Worm (Caenorhabditis elegans) whole organism, late embryonic: ENCODE results near the gene H10E21.5.

Experiments used
- C38D4.7 ChIP-seq: fragments of 200-800 bp; sonication (Bioruptor generic); optimal IDR thresholded peaks from 2 replicates; lab custom pipeline; 2018; ENCODE audit warnings: mild to moderate bottlenecking, missing genetic modification characterization, moderate library complexity, missing compliant biosample characterization
- F13H6.1 ChIP-seq: sonication (generic microtip); optimal IDR thresholded peaks from 2 replicates; lab custom pipeline; 2016; ENCODE audit warnings: missing genetic modification characterization, missing compliant biosample characterization
- K02D7.2 ChIP-seq: sonication (generic microtip); optimal IDR thresholded peaks from 2 replicates; lab custom pipeline; 2017; ENCODE audit warnings: mild to moderate bottlenecking, missing genetic modification characterization, missing compliant biosample characterization
- K09A11.1 ChIP-seq: sonication (generic microtip); optimal IDR thresholded peaks from 2 replicates; lab custom pipeline; 2017; ENCODE audit warnings: antibody characterized with exemption, mild to moderate bottlenecking, missing genetic modification characterization, missing compliant biosample characterization; ENCODE audit not compliant: insufficient read depth
- T23F11.4 ChIP-seq: fragments of 200-800 bp; sonication (Bioruptor generic); optimal IDR thresholded peaks from 2 replicates; lab custom pipeline; 2018; ENCODE audit warnings: mild to moderate bottlenecking, missing genetic modification characterization, missing compliant biosample characterization
- Y22D7AL.16 ChIP-seq: sonication (generic microtip); optimal IDR thresholded peaks from 2 replicates; lab custom pipeline; 2016; ENCODE audit warnings: missing genetic modification characterization, missing compliant biosample characterization
- ahr-1 ChIP-seq: sonication (generic microtip); optimal IDR thresholded peaks from 2 replicates; lab custom pipeline; 2016; ENCODE audit warnings: missing genetic modification characterization, missing compliant biosample characterization
- ama-1 ChIP-seq: fragments of 150-350 bp; optimal IDR thresholded peaks from 2 replicates; lab custom pipeline; 2014
- ceh-18 ChIP-seq: sonication (generic microtip); optimal IDR thresholded peaks from 2 replicates; lab custom pipeline; 2016; ENCODE audit warnings: missing genetic modification characterization, missing compliant biosample characterization
- ceh-19 ChIP-seq: fragments of 200-800 bp; sonication (Bioruptor generic); optimal IDR thresholded peaks from 2 replicates; lab custom pipeline; 2018; ENCODE audit warnings: mild to moderate bottlenecking, missing genetic modification characterization, missing compliant biosample characterization
- ceh-30 ChIP-seq: fragments of 150-350 bp; optimal IDR thresholded peaks from 2 replicates; lab custom pipeline; 2014; ENCODE audit warnings: missing biosample characterization, missing genetic modification characterization
- ceh-31 ChIP-seq: sonication (generic microtip); optimal IDR thresholded peaks from 2 replicates; lab custom pipeline; 2016; ENCODE audit warnings: missing genetic modification characterization, missing compliant biosample characterization
- ceh-34 ChIP-seq: sonication (generic microtip); optimal IDR thresholded peaks from 2 replicates; lab custom pipeline; 2016; ENCODE audit warnings: mild to moderate bottlenecking, missing genetic modification characterization, missing compliant biosample characterization
- ceh-48 ChIP-seq: sonication (generic microtip); optimal IDR thresholded peaks from 2 replicates; lab custom pipeline; 2016; ENCODE audit warnings: missing genetic modification characterization, inconsistent platforms, missing compliant biosample characterization
- ceh-6 ChIP-seq: fragments of 200-800 bp; sonication (Bioruptor generic); optimal IDR thresholded peaks from 2 replicates; lab custom pipeline; 2018; ENCODE audit warnings: mild to moderate bottlenecking, missing genetic modification characterization, missing compliant biosample characterization
- ceh-9 ChIP-seq: sonication (generic microtip); optimal IDR thresholded peaks from 2 replicates; lab custom pipeline; 2016; ENCODE audit warnings: mild to moderate bottlenecking, missing genetic modification characterization, inconsistent platforms, missing compliant biosample characterization
- che-1 ChIP-seq: sonication (generic microtip); optimal IDR thresholded peaks from 2 replicates; lab custom pipeline; 2016; ENCODE audit warnings: mild to moderate bottlenecking, missing genetic modification characterization, missing compliant biosample characterization
- dve-1 ChIP-seq: sonication (generic microtip); optimal IDR thresholded peaks from 2 replicates; lab custom pipeline; 2017; ENCODE audit warnings: antibody characterized with exemption, mild to moderate bottlenecking, missing genetic modification characterization, missing compliant biosample characterization
- elt-2 ChIP-seq: sonication (generic microtip); optimal IDR thresholded peaks from 2 replicates; lab custom pipeline; 2016; ENCODE audit warnings: missing genetic modification reagents, missing genetic modification characterization, missing compliant biosample characterization
- elt-4 ChIP-seq: sonication (generic microtip); optimal IDR thresholded peaks from 2 replicates; lab custom pipeline; 2016; ENCODE audit warnings: missing genetic modification characterization, missing compliant biosample characterization
- eyg-1 ChIP-seq: sonication (generic microtip); optimal IDR thresholded peaks from 2 replicates; lab custom pipeline; 2016; ENCODE audit warnings: missing genotype, missing genetic modification characterization, missing compliant biosample characterization
- fax-1 ChIP-seq: sonication (generic microtip); optimal IDR thresholded peaks from 2 replicates; lab custom pipeline; 2016; ENCODE audit warnings: missing genotype, missing genetic modification characterization, missing compliant biosample characterization
- fkh-10 ChIP-seq: fragments of 150-350 bp; optimal IDR thresholded peaks from 2 replicates; lab custom pipeline; 2014; ENCODE audit warnings: missing biosample characterization, missing genetic modification reagents, missing genetic modification characterization
- hlh-13 ChIP-seq: fragments of 200-800 bp; sonication (Bioruptor generic); optimal IDR thresholded peaks from 2 replicates; lab custom pipeline; 2018; ENCODE audit warnings: mild to moderate bottlenecking, missing genetic modification characterization, missing compliant biosample characterization
- hlh-15 ChIP-seq: sonication (generic microtip); optimal IDR thresholded peaks from 2 replicates; lab custom pipeline; 2016; ENCODE audit warnings: missing genetic modification characterization, missing compliant biosample characterization
- hlh-30 ChIP-seq: sonication (generic microtip); optimal IDR thresholded peaks from 2 replicates; lab custom pipeline; 2017; ENCODE audit warnings: antibody characterized with exemption, missing genetic modification characterization, missing compliant biosample characterization; ENCODE audit not compliant: insufficient read depth
- hlh-8 ChIP-seq: sonication (generic microtip); optimal IDR thresholded peaks from 2 replicates; lab custom pipeline; 2016; ENCODE audit warnings: missing genotype, missing genetic modification characterization, missing compliant biosample characterization
- lim-6 ChIP-seq: sonication (generic microtip); optimal IDR thresholded peaks from 2 replicates; lab custom pipeline; 2016; ENCODE audit warnings: missing genetic modification characterization, missing compliant biosample characterization
- mec-3 ChIP-seq: sonication (generic microtip); optimal IDR thresholded peaks from 2 replicates; lab custom pipeline; 2016; ENCODE audit warnings: borderline replicate concordance, missing genetic modification characterization, missing compliant biosample characterization
- nhr-232 ChIP-seq: sonication (generic microtip); optimal IDR thresholded peaks from 2 replicates; lab custom pipeline; 2016; ENCODE audit warnings: missing genetic modification characterization, missing compliant biosample characterization
- npax-4 ChIP-seq: sonication (generic microtip); optimal IDR thresholded peaks from 2 replicates; lab custom pipeline; 2016; ENCODE audit warnings: missing genetic modification characterization, missing compliant biosample characterization
- pat-9 ChIP-seq: fragments of 200-800 bp; sonication (Bioruptor generic); optimal IDR thresholded peaks from 2 replicates; lab custom pipeline; 2018; ENCODE audit warnings: mild to moderate bottlenecking, missing genetic modification characterization, moderate library complexity, missing compliant biosample characterization
- pax-1 ChIP-seq: fragments of 150-350 bp; optimal IDR thresholded peaks from 2 replicates; lab custom pipeline; 2014; ENCODE audit warnings: missing biosample characterization, missing genetic modification characterization
- pqm-1 ChIP-seq: sonication (generic microtip); optimal IDR thresholded peaks from 2 replicates; lab custom pipeline; 2016; ENCODE audit warnings: missing genetic modification characterization, missing compliant biosample characterization
- pros-1 ChIP-seq: fragments of 150-350 bp; optimal IDR thresholded peaks from 2 replicates; lab custom pipeline; 2014; ENCODE audit warnings: missing biosample characterization, missing genetic modification reagents, missing genetic modification characterization
- ref-2 ChIP-seq: sonication (generic microtip); optimal IDR thresholded peaks from 2 replicates; lab custom pipeline; 2016; ENCODE audit warnings: missing genetic modification characterization, missing compliant biosample characterization
- sox-2 ChIP-seq: fragments of 200-800 bp; sonication (Bioruptor generic); IDR thresholded peaks from 2 replicates; pipeline ENCODE4 v1.3.6; 2022; ENCODE audit warnings: missing genetic modification reagents, missing genetic modification characterization, missing compliant biosample characterization
- sox-4 ChIP-seq: sonication (generic microtip); optimal IDR thresholded peaks from 2 replicates; lab custom pipeline; 2017; ENCODE audit warnings: mild to moderate bottlenecking, missing genetic modification characterization, inconsistent platforms, missing compliant biosample characterization
- syd-9 ChIP-seq: sonication (generic microtip); optimal IDR thresholded peaks from 2 replicates; lab custom pipeline; 2016; ENCODE audit warnings: mild to moderate bottlenecking, missing genetic modification characterization, moderate library complexity, missing compliant biosample characterization
- tbx-2 ChIP-seq: sonication (generic microtip); optimal IDR thresholded peaks from 2 replicates; lab custom pipeline; 2016; ENCODE audit warnings: missing genetic modification characterization, missing compliant biosample characterization
- tbx-7 ChIP-seq: sonication (generic microtip); optimal IDR thresholded peaks from 2 replicates; lab custom pipeline; 2016; ENCODE audit warnings: missing genotype, missing genetic modification characterization, missing compliant biosample characterization
- ttx-3 ChIP-seq: sonication (generic microtip); optimal IDR thresholded peaks from 2 replicates; lab custom pipeline; 2016; ENCODE audit warnings: missing genetic modification reagents, missing genetic modification characterization, missing compliant biosample characterization
- unc-42 ChIP-seq: sonication (generic microtip); optimal IDR thresholded peaks from 2 replicates; lab custom pipeline; 2016; ENCODE audit warnings: missing genotype, missing genetic modification characterization, missing compliant biosample characterization
- unc-55 ChIP-seq: sonication (generic microtip); optimal IDR thresholded peaks from 2 replicates; lab custom pipeline; 2017; ENCODE audit warnings: missing biosample characterization, missing genetic modification reagents, missing genetic modification characterization
- zip-5 ChIP-seq: sonication (generic microtip); optimal IDR thresholded peaks from 2 replicates; lab custom pipeline; 2016; ENCODE audit warnings: missing genetic modification characterization, missing compliant biosample characterization

H10E21.5 gene

DNA sequence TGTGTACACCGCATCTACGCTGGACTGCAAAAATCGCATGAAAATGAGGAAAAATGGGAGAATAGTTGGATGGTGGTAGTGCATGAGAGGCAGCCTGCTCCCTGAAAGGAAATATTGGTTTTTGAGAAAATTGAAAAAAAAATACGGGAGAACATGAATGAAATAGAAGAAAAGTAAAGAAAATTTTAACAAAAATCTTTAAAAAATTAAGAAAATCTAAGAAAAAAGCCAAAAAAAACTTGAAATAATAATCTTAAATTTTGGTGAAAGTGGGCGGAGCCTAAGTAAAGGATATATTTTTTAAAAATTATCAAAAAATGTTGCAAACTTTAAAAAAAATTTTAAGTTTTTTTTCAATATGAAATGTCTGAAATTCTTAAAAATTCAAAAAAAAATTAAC, at the start of gene H10E21.5:
Gene H10E21.5, minus strand, starts transcription at position 101 of the 400 bp plus-strand sequence.
- no peak for TF ChIP-seq T23F11.4
- no peak for TF ChIP-seq pat-9 (tag; lab: Kevin White, UChicago)
- no peak for TF ChIP-seq ceh-9 (tag; lab: Kevin White, UChicago)
- TF ChIP-seq ttx-3 (tag; lab: Kevin White, UChicago): no peak
- TF ChIP-seq ahr-1 (tag; lab: Kevin White, UChicago): no peak
- TF ChIP-seq syd-9 (tag; lab: Kevin White, UChicago): no peak
- no peak for TF ChIP-seq dve-1
- TF ChIP-seq K02D7.2: no peak
- TF ChIP-seq ceh-6 (GFP tag; lab: Kevin White, UChicago): no peak
- TF ChIP-seq Y22D7AL.16 (tag; lab: Kevin White, UChicago): no peak
- TF ChIP-seq ceh-31 (tag; lab: Kevin White, UChicago): no peak
- TF ChIP-seq unc-42: no peak
- TF ChIP-seq nhr-232 (tag; lab: Kevin White, UChicago): no peak
- no peak for TF ChIP-seq tbx-2 (tag; lab: Kevin White, UChicago)
- no peak for TF ChIP-seq che-1 (tag; lab: Kevin White, UChicago)
- TF ChIP-seq fax-1 (tag; lab: Kevin White, UChicago): no peak
- TF ChIP-seq, all 69 proteins: peak for 0

DNA sequence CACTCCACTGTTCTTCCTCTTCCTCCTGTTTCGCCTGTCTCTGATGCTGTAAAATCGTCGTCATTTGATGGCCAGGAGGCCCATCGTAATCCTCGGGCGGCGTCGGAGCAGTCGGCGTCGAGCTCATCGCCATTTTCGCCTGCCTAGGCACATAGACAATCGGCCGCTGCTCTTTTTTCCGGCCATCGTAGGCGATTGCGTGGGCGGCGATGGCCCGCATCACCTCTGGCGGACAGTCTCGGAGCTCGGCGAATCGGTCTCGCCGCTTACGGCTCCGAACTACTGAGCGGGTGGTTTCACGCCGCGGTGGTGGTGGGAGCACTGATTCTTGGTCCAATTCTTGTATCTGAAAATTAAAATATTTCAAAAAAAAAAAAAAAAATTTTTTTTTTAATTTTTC, 48.3 kb upstream of the H10E21.5 start:
- TF ChIP-seq syd-9 (tag; lab: Kevin White, UChicago) (no peak), ceh-31 (tag; lab: Kevin White, UChicago) (no peak), eyg-1 (tag; lab: Kevin White, UChicago) (no peak), hlh-15 (no peak), ama-1 (lab: Kevin White, UChicago) (no peak), pat-9 (tag; lab: Kevin White, UChicago) (no peak), zip-5 (tag; lab: Kevin White, UChicago) (no peak), nhr-232 (tag; lab: Kevin White, UChicago) (no peak), unc-55 (GFP tag; lab: Kevin White, UChicago) (no peak), pax-1 (no peak), dve-1 (no peak), ceh-48 (tag; lab: Kevin White, UChicago) (no peak), ceh-19 (GFP tag; lab: Kevin White, UChicago) (no peak), ceh-34 (tag; lab: Kevin White, UChicago) (no peak), hlh-30 (no peak)
- TF ChIP-seq, all 69 proteins: peak for 0

DNA sequence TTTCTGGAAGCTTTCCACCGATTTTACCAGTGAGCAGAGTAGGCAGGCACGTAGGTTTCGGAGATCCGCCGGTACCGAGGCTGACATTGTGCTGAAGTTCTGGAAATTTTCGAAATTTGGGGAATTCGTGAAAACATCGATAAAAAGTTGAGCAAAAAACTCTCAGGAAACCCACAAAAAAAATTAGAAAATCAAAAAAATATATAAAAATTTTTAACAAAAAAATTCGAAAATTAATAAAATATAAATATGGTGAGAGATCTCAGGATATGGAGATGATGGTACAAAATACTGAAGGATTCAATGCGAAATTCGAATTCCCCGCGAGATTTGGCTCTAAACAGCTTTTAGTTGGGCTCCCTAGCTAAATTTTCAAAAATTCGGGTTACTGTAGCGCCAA, 45.9 kb upstream of the H10E21.5 start, which contains the start of gene spt-4:
Gene spt-4, minus strand, starts transcription at position 101 of the 400 bp plus-strand sequence.
- no peak for TF ChIP-seq sox-2 (GFP tag; lab: Robert Waterston, UW)
- TF ChIP-seq pros-1 (tag; lab: Kevin White, UChicago): no peak
- TF ChIP-seq pat-9 (tag; lab: Kevin White, UChicago): no peak
- TF ChIP-seq, all 69 proteins: peak for 0

DNA sequence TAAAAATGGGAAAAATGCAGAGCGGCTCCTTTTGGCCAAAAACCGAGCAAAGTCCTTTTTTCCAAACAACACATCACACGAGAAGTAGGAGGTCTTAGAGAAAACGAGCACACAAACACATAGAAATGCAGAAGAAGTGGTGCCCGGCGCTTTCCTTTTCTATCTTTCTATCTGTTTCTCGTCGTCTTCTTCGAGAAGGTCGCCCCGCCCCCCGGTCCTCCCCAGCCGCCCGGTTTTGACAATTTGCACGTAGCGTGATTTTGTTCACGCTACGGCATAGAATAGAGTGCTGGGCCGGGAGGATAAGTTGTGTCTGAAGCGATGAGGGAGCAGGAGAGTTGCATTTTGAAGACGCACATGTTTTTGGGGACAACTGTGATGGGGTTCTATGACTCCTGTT, 43.3 kb upstream of the H10E21.5 start:
- TF ChIP-seq pros-1 (tag; lab: Kevin White, UChicago): no peak
- TF ChIP-seq sox-2 (GFP tag; lab: Robert Waterston, UW): no peak
- no peak for TF ChIP-seq sox-4 (tag; lab: Kevin White, UChicago)
- no peak for TF ChIP-seq fkh-10 (GFP tag; lab: Kevin White, UChicago)
- TF ChIP-seq syd-9 (tag; lab: Kevin White, UChicago): no peak
- TF ChIP-seq ama-1 (lab: Kevin White, UChicago): no peak
- peak; percentile 44 for TF ChIP-seq ceh-31 (tag; lab: Kevin White, UChicago)
- TF ChIP-seq ceh-18 (tag; lab: Kevin White, UChicago): peak; percentile 66
- no peak for TF ChIP-seq C38D4.7 (GFP tag; lab: Kevin White, UChicago)
- TF ChIP-seq unc-55 (GFP tag; lab: Kevin White, UChicago): peak; percentile 5
- no peak for TF ChIP-seq tbx-7 (tag; lab: Kevin White, UChicago)
- no peak for TF ChIP-seq ceh-9 (tag; lab: Kevin White, UChicago)
- no peak for TF ChIP-seq hlh-13
- no peak for TF ChIP-seq F13H6.1 (tag; lab: Kevin White, UChicago)
- no peak for TF ChIP-seq pqm-1 (tag; lab: Kevin White, UChicago)
- no peak for TF ChIP-seq ceh-30
- no peak for TF ChIP-seq elt-2 (tag; lab: Kevin White, UChicago)
- TF ChIP-seq unc-42: peak; percentile 24
- no peak for TF ChIP-seq ref-2 (tag; lab: Kevin White, UChicago)
- TF ChIP-seq tbx-2 (tag; lab: Kevin White, UChicago): peak; percentile 15
- no peak for TF ChIP-seq ceh-19 (GFP tag; lab: Kevin White, UChicago)
- TF ChIP-seq ceh-6 (GFP tag; lab: Kevin White, UChicago): no peak
- TF ChIP-seq K09A11.1 (tag; lab: Kevin White, UChicago): no peak
- no peak for TF ChIP-seq elt-4 (tag; lab: Kevin White, UChicago)
- no peak for TF ChIP-seq lim-6 (tag; lab: Kevin White, UChicago)
- TF ChIP-seq mec-3 (tag; lab: Kevin White, UChicago): no peak
- no peak for TF ChIP-seq ceh-34 (tag; lab: Kevin White, UChicago)
- no peak for TF ChIP-seq npax-4
- no peak for TF ChIP-seq hlh-8 (tag; lab: Kevin White, UChicago)
